Worm (Caenorhabditis elegans) whole organism, L2 larva: ENCODE measurements around the gene msd-4.

Experiments used
- C34F6.9 ChIP-seq: fragments of 150-350 bp; optimal IDR thresholded peaks from 2 replicates; lab custom pipeline; 2014; ENCODE audit warnings: missing biosample characterization, missing genetic modification characterization
- F13H6.1 ChIP-seq: sonication (generic microtip); optimal IDR thresholded peaks from 2 replicates; lab custom pipeline; 2016; ENCODE audit warnings: missing genetic modification characterization, missing compliant biosample characterization
- Y55F3AM.14 ChIP-seq: fragments of 200-800 bp; sonication (Bioruptor generic); optimal IDR thresholded peaks from 2 replicates; lab custom pipeline; 2018; ENCODE audit warnings: mild to moderate bottlenecking, missing genetic modification characterization, missing compliant biosample characterization
- ZK546.5 ChIP-seq: sonication (generic microtip); optimal IDR thresholded peaks from 2 replicates; lab custom pipeline; 2017; ENCODE audit warnings: missing biosample characterization, missing genetic modification characterization
- alr-1 ChIP-seq: fragments of 150-350 bp; optimal IDR thresholded peaks from 2 replicates; lab custom pipeline; 2014; ENCODE audit warnings: missing biosample characterization, missing genetic modification characterization
- aly-2 ChIP-seq: fragments of 150-350 bp; optimal IDR thresholded peaks from 2 replicates; lab custom pipeline; 2014; ENCODE audit warnings: missing biosample characterization, missing genetic modification characterization
- ceh-16 ChIP-seq: fragments of 150-350 bp; optimal IDR thresholded peaks from 2 replicates; lab custom pipeline; 2014; ENCODE audit warnings: missing biosample characterization, missing genetic modification characterization
- crh-2 ChIP-seq: sonication (generic microtip); optimal IDR thresholded peaks from 2 replicates; lab custom pipeline; 2017; ENCODE audit warnings: missing biosample characterization, missing genetic modification characterization
- dmd-4 ChIP-seq: sonication (generic microtip); optimal IDR thresholded peaks from 2 replicates; lab custom pipeline; 2017; ENCODE audit warnings: missing biosample characterization, missing genetic modification characterization
- elt-1 ChIP-seq: fragments of 150-350 bp; optimal IDR thresholded peaks from 2 replicates; lab custom pipeline; 2014; ENCODE audit warnings: missing biosample characterization, missing genetic modification characterization
- elt-3 ChIP-seq: sonication (generic microtip); optimal IDR thresholded peaks from 2 replicates; lab custom pipeline; 2017; ENCODE audit warnings: missing biosample characterization, missing genetic modification characterization
- fos-1 ChIP-seq: fragments of 150-350 bp; optimal IDR thresholded peaks from 2 replicates; lab custom pipeline; 2014; ENCODE audit warnings: missing biosample characterization, missing genetic modification characterization
- gmeb-1 ChIP-seq: fragments of 150-350 bp; optimal IDR thresholded peaks from 2 replicates; lab custom pipeline; 2014; ENCODE audit warnings: missing biosample characterization, missing genetic modification characterization
- lin-11 ChIP-seq: fragments of 150-350 bp; sonication (generic microtip); optimal IDR thresholded peaks from 2 replicates; lab custom pipeline; 2014; ENCODE audit warnings: missing biosample characterization, missing genetic modification characterization, inconsistent platforms, mixed read lengths
- lin-13 ChIP-seq: fragments of 150-350 bp; optimal IDR thresholded peaks from 2 replicates; lab custom pipeline; 2014; ENCODE audit warnings: missing biosample characterization, missing genetic modification reagents, missing genetic modification characterization
- lsy-2 ChIP-seq, 2 experiments: fragments of 150-350 bp in 1 of 2; sonication (generic microtip) in 1 of 2; optimal IDR thresholded peaks; 2 replicates each; lab custom pipeline; 2014 to 2017; ENCODE audit warnings: missing biosample characterization in 2 of 2, missing genetic modification characterization in 2 of 2
- mab-5 ChIP-seq: fragments of 150-350 bp; optimal IDR thresholded peaks from 2 replicates; lab custom pipeline; 2014; ENCODE audit warnings: missing biosample characterization, missing genetic modification characterization
- mbf-1 ChIP-seq: sonication (generic microtip); optimal IDR thresholded peaks from 2 replicates; lab custom pipeline; 2017; ENCODE audit warnings: missing biosample characterization, missing genetic modification characterization
- mdl-1 ChIP-seq, 2 experiments: fragments of 150-350 bp in 1 of 2; sonication (generic microtip) in 1 of 2; optimal IDR thresholded peaks; 2 replicates each; lab custom pipeline; 2017; ENCODE audit warnings: missing biosample characterization in 2 of 2, missing genetic modification characterization in 2 of 2
- nhr-10 ChIP-seq: sonication (generic microtip); optimal IDR thresholded peaks from 2 replicates; lab custom pipeline; 2017; ENCODE audit warnings: missing biosample characterization, missing genetic modification characterization
- nhr-11 ChIP-seq: fragments of 150-350 bp; optimal IDR thresholded peaks from 2 replicates; lab custom pipeline; 2014; ENCODE audit warnings: missing biosample characterization, missing genetic modification characterization
- nhr-129 ChIP-seq: fragments of 150-350 bp; optimal IDR thresholded peaks from 2 replicates; lab custom pipeline; 2014; ENCODE audit warnings: missing biosample characterization, missing genetic modification characterization
- nhr-237 ChIP-seq: fragments of 150-350 bp; optimal IDR thresholded peaks from 2 replicates; lab custom pipeline; 2014; ENCODE audit warnings: missing biosample characterization, missing genetic modification characterization
- nhr-25 ChIP-seq: fragments of 150-350 bp; sonication (generic microtip); optimal IDR thresholded peaks from 3 replicates; lab custom pipeline; 2014; ENCODE audit warnings: missing biosample characterization, missing genetic modification characterization
- nhr-6 ChIP-seq: fragments of 150-350 bp; optimal IDR thresholded peaks from 2 replicates; lab custom pipeline; 2014; ENCODE audit warnings: missing biosample characterization, missing genetic modification characterization
- nhr-77 ChIP-seq: fragments of 150-350 bp; optimal IDR thresholded peaks from 2 replicates; lab custom pipeline; 2014; ENCODE audit warnings: missing biosample characterization, missing genetic modification characterization
- peb-1 ChIP-seq: fragments of 150-350 bp; optimal IDR thresholded peaks from 2 replicates; lab custom pipeline; 2014; ENCODE audit warnings: missing biosample characterization, missing genetic modification characterization
- sem-4 ChIP-seq: fragments of 150-350 bp; optimal IDR thresholded peaks from 2 replicates; lab custom pipeline; 2014; ENCODE audit warnings: missing biosample characterization, missing genetic modification reagents, missing genetic modification characterization
- sma-3 ChIP-seq: sonication (generic microtip); optimal IDR thresholded peaks from 2 replicates; lab custom pipeline; 2016; ENCODE audit warnings: missing genetic modification reagents, missing genetic modification characterization, missing compliant biosample characterization
- sma-9 ChIP-seq, 2 experiments: fragments of 150-350 bp in 1 of 2; sonication (generic microtip) in 1 of 2; optimal IDR thresholded peaks; 2 replicates each; lab custom pipeline; 2014 to 2016; ENCODE audit warnings: missing genetic modification characterization in 2 of 2, mild to moderate bottlenecking in 1 of 2, missing biosample characterization in 1 of 2, missing compliant biosample characterization in 1 of 2, missing genetic modification reagents in 1 of 2, moderate library complexity in 1 of 2
- snpc-4 ChIP-seq: fragments of 150-350 bp; optimal IDR thresholded peaks from 2 replicates; lab custom pipeline; 2014; ENCODE audit warnings: missing biosample characterization, missing genetic modification characterization
- unc-39 ChIP-seq: fragments of 150-350 bp; optimal IDR thresholded peaks from 2 replicates; lab custom pipeline; 2014; ENCODE audit warnings: missing biosample characterization, missing genetic modification characterization
- unc-55 ChIP-seq: fragments of 150-350 bp; sonication (generic microtip); optimal IDR thresholded peaks from 3 replicates; lab custom pipeline; 2014; ENCODE audit warnings: missing biosample characterization, missing genetic modification reagents, missing genetic modification characterization
- unc-62 ChIP-seq: fragments of 150-350 bp; optimal IDR thresholded peaks from 2 replicates; lab custom pipeline; 2014; ENCODE audit warnings: missing biosample characterization, missing genetic modification reagents, missing genetic modification characterization
- zag-1 ChIP-seq: fragments of 150-350 bp; optimal IDR thresholded peaks from 2 replicates; lab custom pipeline; 2014; ENCODE audit warnings: missing biosample characterization, missing genetic modification characterization
- ztf-11 ChIP-seq: sonication (generic microtip); optimal IDR thresholded peaks from 2 replicates; lab custom pipeline; 2017; ENCODE audit warnings: missing biosample characterization, missing genetic modification characterization
- ztf-4 ChIP-seq: fragments of 150-350 bp; optimal IDR thresholded peaks from 2 replicates; lab custom pipeline; 2014; ENCODE audit warnings: missing biosample characterization, missing genetic modification characterization

msd-4 gene

ce11 chrIII:4883429-4883828, 14.9 kb upstream of the msd-4 start, which contains the start of gene clec-5:
TSS of gene clec-5 (minus strand) at chrIII:4883606.
- TF ChIP-seq Y55F3AM.14 (GFP tag; lab: Kevin White, UChicago) (no peak), fos-1 (tag; lab: Kevin White, UChicago) (peak; percentile 77)
- TF ChIP-seq, all 48 proteins: peak for 1

ce11 chrIII:4881955-4882354, 13.4 kb upstream of the msd-4 start:
- TF ChIP-seq fos-1 (tag; lab: Kevin White, UChicago) = peak; percentile 24
- TF ChIP-seq zag-1 (tag; lab: Kevin White, UChicago) = no peak
- TF ChIP-seq, all 48 proteins: peak for 1

ce11 chrIII:4879445-4879844, 10.9 kb upstream of the msd-4 start, which contains the start of gene C35D10.1:
TSS of gene C35D10.1 (plus strand) at chrIII:4879745.
- TF ChIP-seq sma-3 (GFP tag; lab: Kevin White, UChicago) (no peak), ceh-16 (tag; lab: Kevin White, UChicago) (no peak), crh-2 (tag; lab: Kevin White, UChicago) (no peak), nhr-6 (tag; lab: Kevin White, UChicago) (no peak), sma-9 (GFP tag; optimal IDR thresholded peaks at IDR 0.05; lab: Kevin White, UChicago) (no peak), sma-9 (tag; optimal IDR thresholded peaks at IDR 0.05; lab: Kevin White, UChicago) (no peak), mdl-1 (tag; optimal IDR thresholded peaks at IDR 0.05; lab: Kevin White, UChicago) (no peak), nhr-25 (no peak), mbf-1 (no peak), elt-3 (tag; lab: Kevin White, UChicago) (no peak), nhr-10 (tag; lab: Kevin White, UChicago) (no peak), ztf-11 (tag; lab: Kevin White, UChicago) (no peak), aly-2 (tag; lab: Kevin White, UChicago) (no peak)

ce11 chrIII:4878281-4878680, 9.7 kb upstream of the msd-4 start, which contains the start of the genes tost-1 and arx-6:
TSS of gene tost-1 (minus strand) at chrIII:4878311.
TSS of gene arx-6 (plus strand) at chrIII:4878658.
- TF ChIP-seq gmeb-1 = peak; percentile 88
- no peak for TF ChIP-seq sem-4 (tag; lab: Kevin White, UChicago)
- TF ChIP-seq Y55F3AM.14 (GFP tag; lab: Kevin White, UChicago) = no peak
- TF ChIP-seq alr-1 (tag; lab: Kevin White, UChicago) = no peak
- TF ChIP-seq ZK546.5 (tag; lab: Kevin White, UChicago) = no peak
- TF ChIP-seq nhr-25 = no peak
- TF ChIP-seq crh-2 (tag; lab: Kevin White, UChicago) = peak; percentile 15
- peak; percentile 71 for TF ChIP-seq unc-55 (GFP tag; lab: Kevin White, UChicago)
- no peak for TF ChIP-seq lin-11 (tag; lab: Kevin White, UChicago)
- no peak for TF ChIP-seq mdl-1 (tag; optimal IDR thresholded peaks at IDR 0.05; lab: Kevin White, UChicago)
- TF ChIP-seq fos-1 (tag; lab: Kevin White, UChicago) = peak; percentile 68
- no peak for TF ChIP-seq nhr-10 (tag; lab: Kevin White, UChicago)
- TF ChIP-seq C34F6.9 = peak; percentile 66
- no peak for TF ChIP-seq elt-1 (tag; lab: Kevin White, UChicago)
- TF ChIP-seq nhr-77 (tag; lab: Kevin White, UChicago) = no peak
- no peak for TF ChIP-seq ztf-4 (tag; lab: Kevin White, UChicago)
- no peak for TF ChIP-seq lin-13 (GFP tag; lab: Kevin White, UChicago)
- no peak for TF ChIP-seq sma-9 (GFP tag; optimal IDR thresholded peaks at IDR 0.05; lab: Kevin White, UChicago)
- TF ChIP-seq sma-9 (tag; optimal IDR thresholded peaks at IDR 0.05; lab: Kevin White, UChicago) = no peak
- TF ChIP-seq peb-1 (tag; lab: Kevin White, UChicago) = no peak
- no peak for TF ChIP-seq unc-39 (tag; lab: Kevin White, UChicago)
- TF ChIP-seq mbf-1 = no peak
- TF ChIP-seq unc-62 (GFP tag; lab: Kevin White, UChicago) = no peak
- peak; percentile 13 for TF ChIP-seq sma-3 (GFP tag; lab: Kevin White, UChicago)
- TF ChIP-seq mab-5 = peak; percentile 15
- TF ChIP-seq lsy-2 (tag; optimal IDR thresholded peaks at IDR 0.05; lab: Kevin White, UChicago) = peak in 1 of 2 experiments; percentile 70
- peak; percentile 1 for TF ChIP-seq F13H6.1
- no peak for TF ChIP-seq dmd-4 (tag; lab: Kevin White, UChicago)
- TF ChIP-seq nhr-237 = no peak
- no peak for TF ChIP-seq zag-1 (tag; lab: Kevin White, UChicago)
- no peak for TF ChIP-seq ztf-11 (tag; lab: Kevin White, UChicago)
- TF ChIP-seq snpc-4 (tag; lab: Kevin White, UChicago) = no peak
- TF ChIP-seq nhr-6 (tag; lab: Kevin White, UChicago) = no peak
- TF ChIP-seq nhr-11 (tag; lab: Kevin White, UChicago) = no peak
- peak; percentile 54 for TF ChIP-seq nhr-129
